Worm (Caenorhabditis elegans) whole organism, L4 larva: ENCODE data around the gene cdr-3.

Experiments used
- F44E2.7 ChIP-seq: fragments of 200-800 bp; sonication (Bioruptor generic); IDR thresholded peaks from 2 replicates; pipeline ENCODE4 v2.1.2; 2022; ENCODE audit warnings: missing genetic modification characterization, missing compliant biosample characterization
- R02D3.7 ChIP-seq: fragments of 150-350 bp; sonication (generic microtip); optimal IDR thresholded peaks from 3 replicates; lab custom pipeline; 2014; ENCODE audit warnings: missing biosample characterization, missing genetic modification characterization
- T26A8.4 ChIP-seq: fragments of 200-800 bp; sonication (Bioruptor generic); IDR thresholded peaks from 2 replicates; pipeline ENCODE4 v1.3.6; 2022; ENCODE audit warnings: missing genetic modification characterization, missing compliant biosample characterization
- Y105C5A.15 ChIP-seq: fragments of 200-800 bp; sonication (Bioruptor generic); IDR thresholded peaks from 2 replicates; pipeline ENCODE4 v1.3.6; 2022; ENCODE audit warnings: missing genetic modification characterization, missing compliant biosample characterization
- Y75B8A.6 ChIP-seq: fragments of 200-800 bp; sonication (Bioruptor generic); IDR thresholded peaks from 2 replicates; pipeline ENCODE4 v1.3.6; 2022; ENCODE audit warnings: missing genetic modification reagents, missing genetic modification characterization, missing compliant biosample characterization
- ZK337.2 ChIP-seq: fragments of 200-800 bp; sonication (Bioruptor generic); IDR thresholded peaks from 2 replicates; pipeline ENCODE4 v1.3.6; 2022; ENCODE audit warnings: missing genetic modification reagents, missing genetic modification characterization, missing compliant biosample characterization
- aha-1 ChIP-seq: fragments of 150-350 bp; peaks from one replicate; lab custom pipeline; 2014; ENCODE audit warnings: missing biosample characterization, missing genetic modification characterization
- ama-1 ChIP-seq: fragments of 150-350 bp; optimal IDR thresholded peaks from 2 replicates; lab custom pipeline; 2014; ENCODE audit warnings: inconsistent platforms, mixed read lengths
- attf-4 ChIP-seq: sonication (generic microtip); optimal IDR thresholded peaks from 3 replicates; lab custom pipeline; 2017; ENCODE audit warnings: missing biosample characterization, missing genetic modification characterization
- ceh-20 ChIP-seq: fragments of 200-800 bp; sonication (Bioruptor generic); IDR thresholded peaks from 2 replicates; pipeline ENCODE4 v1.3.6; 2022; ENCODE audit warnings: missing genetic modification reagents, missing genetic modification characterization, missing compliant biosample characterization
- ceh-82 ChIP-seq: sonication (generic microtip); optimal IDR thresholded peaks from 2 replicates; lab custom pipeline; 2017; ENCODE audit warnings: missing biosample characterization, missing genetic modification characterization
- ces-1 ChIP-seq: fragments of 150-350 bp; sonication (generic microtip); optimal IDR thresholded peaks from 4 replicates; lab custom pipeline; 2014; ENCODE audit warnings: missing biosample characterization, missing genetic modification reagents, missing genetic modification characterization
- daf-16 ChIP-seq, 3 experiments: sonication (generic microtip); optimal IDR thresholded peaks; 2 replicates each; lab custom pipeline; 2016 to 2017; ENCODE audit warnings: missing genetic modification characterization in 3 of 3, missing genetic modification reagents in 3 of 3, mild to moderate bottlenecking in 2 of 3, missing compliant biosample characterization in 2 of 3, missing biosample characterization in 1 of 3, moderate library complexity in 1 of 3
- dmd-8 ChIP-seq: fragments of 200-800 bp; sonication (Bioruptor generic); IDR thresholded peaks from 2 replicates; pipeline ENCODE4 v1.3.6; 2022; ENCODE audit warnings: missing genetic modification characterization, missing compliant biosample characterization
- dve-1 ChIP-seq: sonication (generic microtip); optimal IDR thresholded peaks from 2 replicates; lab custom pipeline; 2017; ENCODE audit warnings: antibody characterized with exemption, mild to moderate bottlenecking, missing genetic modification characterization, missing compliant biosample characterization; ENCODE audit not compliant: insufficient read depth
- fos-1 ChIP-seq: fragments of 150-350 bp; optimal IDR thresholded peaks from 2 replicates; lab custom pipeline; 2014; ENCODE audit warnings: missing biosample characterization, missing genetic modification characterization
- hmg-1.1 ChIP-seq: fragments of 200-800 bp; sonication (Bioruptor generic); IDR thresholded peaks from 2 replicates; pipeline ENCODE4 v1.3.6; 2022; ENCODE audit warnings: missing genetic modification reagents, missing genetic modification characterization, missing compliant biosample characterization
- lim-7 ChIP-seq: fragments of 200-800 bp; sonication (Bioruptor generic); IDR thresholded peaks from 2 replicates; pipeline ENCODE4 v1.3.6; 2022; ENCODE audit warnings: missing genetic modification characterization, missing compliant biosample characterization
- lin-1 ChIP-seq: fragments of 200-800 bp; sonication (Bioruptor generic); IDR thresholded peaks from 2 replicates; pipeline ENCODE4 v1.3.6; 2022; ENCODE audit warnings: missing genetic modification reagents, missing genetic modification characterization, missing compliant biosample characterization
- lin-38 ChIP-seq: fragments of 200-800 bp; sonication (Bioruptor generic); IDR thresholded peaks from 2 replicates; pipeline ENCODE4 v1.3.6; 2022; ENCODE audit warnings: missing genetic modification reagents, missing genetic modification characterization, missing compliant biosample characterization
- lin-39 ChIP-seq: fragments of 150-350 bp; optimal IDR thresholded peaks from 2 replicates; lab custom pipeline; 2014; ENCODE audit warnings: missing biosample characterization, missing genetic modification reagents, missing genetic modification characterization
- lir-3 ChIP-seq: sonication (generic microtip); optimal IDR thresholded peaks from 2 replicates; lab custom pipeline; 2016; ENCODE audit warnings: mild to moderate bottlenecking, missing genetic modification characterization, missing compliant biosample characterization
- lsy-2 ChIP-seq, 2 experiments: fragments of 150-350 bp in 1 of 2; sonication (generic microtip) in 1 of 2; optimal IDR thresholded peaks; 2 replicates each; lab custom pipeline; 2014 to 2017; ENCODE audit warnings: missing biosample characterization in 2 of 2, missing genetic modification characterization in 2 of 2
- madf-9 ChIP-seq: fragments of 200-800 bp; sonication (Bioruptor generic); conservative IDR thresholded peaks from 2 replicates; pipeline ENCODE4 v1.3.6; 2022; ENCODE audit warnings: missing genetic modification reagents, missing genetic modification characterization, missing compliant biosample characterization
- mep-1 ChIP-seq: fragments of 150-350 bp; sonication (generic microtip); optimal IDR thresholded peaks from 3 replicates; lab custom pipeline; 2014; ENCODE audit warnings: missing biosample characterization, missing genetic modification characterization
- nhr-102 ChIP-seq: sonication (generic microtip); optimal IDR thresholded peaks from 2 replicates; lab custom pipeline; 2016; ENCODE audit warnings: mild to moderate bottlenecking, missing genetic modification characterization, moderate library complexity, missing compliant biosample characterization
- nhr-237 ChIP-seq: sonication (generic microtip); optimal IDR thresholded peaks from 2 replicates; lab custom pipeline; 2017; ENCODE audit warnings: missing biosample characterization, missing genetic modification characterization
- nhr-28 ChIP-seq: fragments of 150-350 bp; optimal IDR thresholded peaks from 2 replicates; lab custom pipeline; 2014; ENCODE audit warnings: missing biosample characterization, missing genetic modification characterization
- nhr-41 ChIP-seq: fragments of 200-800 bp; sonication (Bioruptor generic); IDR thresholded peaks from 2 replicates; pipeline ENCODE4 v1.3.6; 2022; ENCODE audit warnings: missing genetic modification reagents, missing genetic modification characterization, missing compliant biosample characterization
- nhr-42 ChIP-seq: fragments of 200-800 bp; sonication (Bioruptor generic); IDR thresholded peaks from 2 replicates; pipeline ENCODE4 v1.3.6; 2022; ENCODE audit warnings: missing genetic modification characterization, missing compliant biosample characterization
- nhr-6 ChIP-seq: fragments of 150-350 bp; optimal IDR thresholded peaks from 2 replicates; lab custom pipeline; 2014; ENCODE audit warnings: missing biosample characterization, missing genetic modification characterization
- set-16 ChIP-seq: fragments of 200-800 bp; sonication (Bioruptor generic); IDR thresholded peaks from 2 replicates; pipeline ENCODE4 v1.3.6; 2022; ENCODE audit warnings: missing genetic modification reagents, missing genetic modification characterization, missing compliant biosample characterization
- spr-1 ChIP-seq: sonication (generic microtip); optimal IDR thresholded peaks from 2 replicates; lab custom pipeline; 2016; ENCODE audit warnings: mild to moderate bottlenecking, missing genetic modification characterization, missing compliant biosample characterization
- tag-97 ChIP-seq: fragments of 200-800 bp; sonication (Bioruptor generic); IDR thresholded peaks from 2 replicates; pipeline ENCODE4 v1.3.6; 2022; ENCODE audit warnings: missing genetic modification characterization, missing compliant biosample characterization
- tra-1 ChIP-seq: fragments of 200-800 bp; sonication (Bioruptor generic); IDR thresholded peaks from 2 replicates; pipeline ENCODE4 v1.3.6; 2022; ENCODE audit warnings: missing genetic modification reagents, missing genetic modification characterization, missing compliant biosample characterization
- unc-130 ChIP-seq: sonication (generic microtip); optimal IDR thresholded peaks from 2 replicates; lab custom pipeline; 2016; ENCODE audit warnings: missing genetic modification reagents, missing genetic modification characterization, missing compliant biosample characterization
- unc-39 ChIP-seq: sonication (generic microtip); optimal IDR thresholded peaks from 2 replicates; lab custom pipeline; 2017; ENCODE audit warnings: missing biosample characterization, missing genetic modification characterization
- unc-62 ChIP-seq, 3 experiments: fragments of 150-350 bp in 1 of 3; sonication (generic microtip); optimal IDR thresholded peaks in 2 of 3; peaks in 1 of 3; 1 replicate in 1 of 3; 2 replicates in 2 of 3; lab custom pipeline; 2014 to 2017; ENCODE audit warnings: missing biosample characterization in 3 of 3, missing genetic modification characterization in 3 of 3, missing genetic modification reagents in 3 of 3, missing genotype in 1 of 3
- vab-7 ChIP-seq: fragments of 200-800 bp; sonication (Bioruptor generic); IDR thresholded peaks from 2 replicates; pipeline ENCODE4 v1.3.6; 2022; ENCODE audit warnings: missing genetic modification reagents, missing genetic modification characterization, missing compliant biosample characterization
- zfp-2 ChIP-seq: sonication (generic microtip); optimal IDR thresholded peaks from 2 replicates; lab custom pipeline; 2016; ENCODE audit warnings: mild to moderate bottlenecking, missing genetic modification characterization, missing compliant biosample characterization
- zip-11 ChIP-seq: fragments of 200-800 bp; sonication (Bioruptor generic); IDR thresholded peaks from 2 replicates; pipeline ENCODE4 v1.3.6; 2022; ENCODE audit warnings: missing genetic modification characterization, missing compliant biosample characterization
- ztf-7 ChIP-seq: fragments of 150-350 bp; optimal IDR thresholded peaks from 2 replicates; lab custom pipeline; 2014; ENCODE audit warnings: missing biosample characterization, missing genetic modification characterization

cdr-3 gene

DNA sequence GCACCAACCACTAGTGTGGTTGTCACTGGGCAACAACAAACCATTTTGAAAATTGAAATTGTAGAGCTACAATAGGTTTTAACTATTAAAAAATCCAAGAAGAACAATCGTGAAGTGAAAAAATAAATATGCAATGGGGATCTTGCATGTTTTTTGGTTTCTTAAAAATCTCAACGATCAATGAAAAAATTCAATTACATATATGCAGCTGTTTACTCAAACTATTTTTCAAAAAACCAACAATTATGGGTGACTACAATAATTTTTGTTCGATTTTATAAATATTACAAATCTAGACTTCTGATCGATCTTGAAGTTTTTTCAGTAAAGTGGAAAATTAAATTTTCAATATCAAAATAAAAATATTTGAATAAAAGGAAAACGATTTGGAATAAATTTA is 8.7 kb downstream of the cdr-3 start, which contains the start of gene cdr-4:
TSS of gene cdr-4 (minus strand) at position 101 of the 400 bp plus-strand sequence.
- TF ChIP-seq lsy-2 (tag; optimal IDR thresholded peaks at IDR 0.05; lab: Kevin White, UChicago) = no peak
- TF ChIP-seq zip-11 = no peak
- TF ChIP-seq daf-16 (GFP tag; optimal IDR thresholded peaks at IDR 0.05; lab: Kevin White, UChicago) = no peak
- TF ChIP-seq daf-16 (tag; optimal IDR thresholded peaks at IDR 0.05; lab: Kevin White, UChicago) = no peak
- no peak for TF ChIP-seq dve-1
- TF ChIP-seq lir-3 (tag; lab: Kevin White, UChicago) = no peak
- TF ChIP-seq nhr-41 (GFP tag; lab: Robert Waterston, UW) = no peak
- no peak for TF ChIP-seq nhr-237 (tag; lab: Kevin White, UChicago)
- no peak for TF ChIP-seq lim-7 (GFP tag; lab: Robert Waterston, UW)
- no peak for TF ChIP-seq madf-9 (GFP tag; lab: Robert Waterston, UW)
- TF ChIP-seq vab-7 (GFP tag; lab: Robert Waterston, UW) = no peak
- no peak for TF ChIP-seq nhr-6 (tag; lab: Kevin White, UChicago)
- TF ChIP-seq unc-130 (GFP tag; lab: Kevin White, UChicago) = no peak

DNA sequence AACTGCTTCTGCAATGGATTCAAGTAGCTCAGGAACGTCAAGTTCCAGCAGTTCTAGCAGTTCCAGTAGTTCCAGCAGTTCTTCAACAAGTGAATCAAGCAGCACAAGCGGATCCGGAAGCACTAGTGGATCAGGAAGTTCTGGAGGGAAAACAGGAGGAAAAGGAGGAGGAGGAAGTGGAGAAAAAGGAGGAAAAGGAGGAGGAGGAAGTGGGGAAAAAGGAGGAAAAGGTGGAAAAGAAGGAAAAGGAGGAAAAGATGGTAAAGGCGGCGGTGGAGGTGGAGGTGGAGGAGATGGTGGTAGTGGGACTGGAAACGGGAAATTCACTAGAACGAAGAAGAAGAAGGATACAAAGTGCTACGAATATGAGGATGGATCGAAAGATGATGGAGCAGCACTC is 10.7 kb downstream of the cdr-3 start:
- peak; percentile 78; the same call in 1 of the 2 replicates for TF ChIP-seq set-16 (GFP tag; lab: Robert Waterston, UW)
- no peak for TF ChIP-seq tra-1 (GFP tag; lab: Robert Waterston, UW)
- TF ChIP-seq Y105C5A.15 (GFP tag; lab: Robert Waterston, UW) = 0 out of 2 replicates have a peak, but pooled peaks have one; percentile 36
- TF ChIP-seq hmg-1.1 (GFP tag; lab: Robert Waterston, UW) = no peak
- no peak for TF ChIP-seq R02D3.7 (tag; lab: Kevin White, UChicago)
- no peak for TF ChIP-seq lin-39 (tag; lab: Kevin White, UChicago)
- TF ChIP-seq nhr-237 (tag; lab: Kevin White, UChicago) = no peak
- TF ChIP-seq ceh-82 (tag; lab: Kevin White, UChicago) = no peak
- no peak for TF ChIP-seq ces-1 (GFP tag; lab: Kevin White, UChicago)
- no peak for TF ChIP-seq attf-4 (tag; lab: Kevin White, UChicago)
- TF ChIP-seq unc-62 (GFP tag; optimal IDR thresholded peaks at IDR 0.05 in 1 of 2; lab: Kevin White, UChicago) = peak in 1 of 2 experiments; percentile 82
- no peak for TF ChIP-seq unc-62 (tag; optimal IDR thresholded peaks at IDR 0.05; lab: Kevin White, UChicago)
- no peak for TF ChIP-seq T26A8.4 (GFP tag; lab: Robert Waterston, UW)
- TF ChIP-seq ama-1 = no peak
- TF ChIP-seq tag-97 (GFP tag; lab: Robert Waterston, UW) = no peak
- TF ChIP-seq zfp-2 (tag; lab: Kevin White, UChicago) = no peak
- TF ChIP-seq fos-1 (tag; lab: Kevin White, UChicago) = no peak
- no peak for TF ChIP-seq F44E2.7 (GFP tag; lab: Robert Waterston, UW)
- no peak for TF ChIP-seq dmd-8
- TF ChIP-seq aha-1 = no peak
- no peak for TF ChIP-seq zip-11
- no peak for TF ChIP-seq dve-1
- TF ChIP-seq nhr-42 (GFP tag; lab: Robert Waterston, UW) = no peak

DNA sequence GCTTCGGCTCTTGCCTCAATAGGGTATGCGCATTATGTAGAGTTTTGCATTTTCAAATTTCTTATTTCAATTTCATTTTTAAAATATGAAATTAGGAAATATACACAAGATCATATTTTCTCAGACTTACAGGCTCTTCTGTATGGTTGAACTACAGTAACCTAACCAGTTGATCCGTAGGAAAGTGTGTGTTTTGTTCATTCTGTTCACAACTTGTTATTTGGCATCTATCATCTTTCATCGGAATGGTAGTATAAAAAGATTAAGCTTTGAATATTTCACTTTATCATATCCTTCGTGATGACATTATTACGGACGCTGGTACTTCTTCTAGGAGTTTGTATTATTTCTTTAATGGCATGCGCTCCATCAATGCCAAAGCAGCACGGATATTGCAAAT is 11.2 kb downstream of the cdr-3 start, which contains the start of gene K01D12.10:
TSS of gene K01D12.10 (plus strand) at position 301 of the 400 bp plus-strand sequence.
- TF ChIP-seq tag-97 (GFP tag; lab: Robert Waterston, UW) = no peak
- TF ChIP-seq ceh-20 (GFP tag; lab: Robert Waterston, UW) = no peak
- no peak for TF ChIP-seq ZK337.2 (GFP tag; lab: Robert Waterston, UW)
- no peak for TF ChIP-seq lin-38 (GFP tag; lab: Robert Waterston, UW)
- TF ChIP-seq Y75B8A.6 (GFP tag; lab: Robert Waterston, UW) = no peak
- TF ChIP-seq unc-39 (tag; lab: Kevin White, UChicago) = no peak
- TF ChIP-seq nhr-28 (tag; lab: Kevin White, UChicago) = no peak
- no peak for TF ChIP-seq fos-1 (tag; lab: Kevin White, UChicago)
- TF ChIP-seq spr-1 (tag; lab: Kevin White, UChicago) = no peak
- TF ChIP-seq nhr-42 (GFP tag; lab: Robert Waterston, UW) = no peak
- TF ChIP-seq lin-1 = no peak
- TF ChIP-seq madf-9 (GFP tag; lab: Robert Waterston, UW) = no peak
- TF ChIP-seq ztf-7 (tag; lab: Kevin White, UChicago) = no peak
- no peak for TF ChIP-seq nhr-102 (tag; lab: Kevin White, UChicago)
- TF ChIP-seq mep-1 (tag; lab: Kevin White, UChicago) = no peak
- TF ChIP-seq, all 104 proteins: peak for 0
